Fruit fly (Drosophila melanogaster) whole organism, embryonic: ENCODE data around the gene Elo68alpha.

ENCODE experiments used
- Aef1 ChIP-seq: fragments of 200-800 bp; sonication (Bioruptor generic); IDR thresholded peaks from 3 replicates; pipeline ENCODE4 v1.3.6; 2022; ENCODE audit warnings: missing biosample characterization, missing genetic modification characterization
- Awh ChIP-seq: fragments of 200-800 bp; sonication (Bioruptor generic); IDR thresholded peaks from 2 replicates; pipeline ENCODE4, ENCODE4 v1.3.6; 2022; ENCODE audit warnings: missing biosample characterization, missing genetic modification characterization
- Bgb ChIP-seq: fragments of 200-800 bp; sonication (Bioruptor generic); IDR thresholded peaks from 2 replicates; pipeline ENCODE4 v1.3.6; 2022; ENCODE audit warnings: missing biosample characterization, missing genetic modification characterization; ENCODE audit not compliant: partially characterized antibody
- CG10267 ChIP-seq: fragments of 200-800 bp; sonication (Bioruptor generic); optimal IDR thresholded peaks from 2 replicates; lab custom pipeline; 2018; ENCODE audit warnings: missing biosample characterization, mild to moderate bottlenecking, missing genetic modification characterization, moderate library complexity
- CG11695 ChIP-seq: fragments of 200-800 bp; sonication (Bioruptor generic); IDR thresholded peaks from 3 replicates; pipeline ENCODE4 v1.3.6; 2022; ENCODE audit warnings: missing biosample characterization, missing genetic modification characterization
- CG12219 ChIP-seq: fragments of 200-800 bp; sonication (Bioruptor generic); optimal IDR thresholded peaks from 3 replicates; lab custom pipeline; 2018; ENCODE audit warnings: missing biosample characterization, mild to moderate bottlenecking, missing genetic modification characterization
- CG1233 ChIP-seq: fragments of 200-800 bp; sonication (Bioruptor generic); optimal IDR thresholded peaks from 4 replicates; lab custom pipeline; 2018; ENCODE audit warnings: missing biosample characterization, mild to moderate bottlenecking, missing genetic modification characterization
- CG13287 ChIP-seq: fragments of 200-800 bp; sonication (Bioruptor generic); IDR thresholded peaks from 2 replicates; pipeline ENCODE4 v1.3.6; 2022; ENCODE audit warnings: missing biosample characterization, missing genetic modification characterization; ENCODE audit not compliant: partially characterized antibody
- CG13424 ChIP-seq: fragments of 200-800 bp; sonication (Bioruptor generic); optimal IDR thresholded peaks from 2 replicates; lab custom pipeline; 2019; ENCODE audit warnings: missing biosample characterization, mild to moderate bottlenecking, missing genetic modification characterization, moderate library complexity
- CG14965 ChIP-seq: fragments of 200-800 bp; sonication (Bioruptor generic); optimal IDR thresholded peaks from 2 replicates; lab custom pipeline; 2016; ENCODE audit warnings: missing biosample characterization, missing genetic modification characterization, borderline replicate concordance
- CG15269 ChIP-seq: fragments of 200-800 bp; sonication (Bioruptor generic); optimal IDR thresholded peaks from 2 replicates; lab custom pipeline; 2018; ENCODE audit warnings: missing biosample characterization, mild to moderate bottlenecking, missing genetic modification characterization, moderate library complexity
- CG1529 ChIP-seq: fragments of 200-800 bp; sonication (Bioruptor generic); optimal IDR thresholded peaks from 3 replicates; lab custom pipeline; 2018; ENCODE audit warnings: missing biosample characterization, missing genetic modification characterization
- CG17186 ChIP-seq: fragments of 200-800 bp; sonication (Bioruptor generic); optimal IDR thresholded peaks from 3 replicates; lab custom pipeline; 2017; ENCODE audit warnings: missing biosample characterization, missing genetic modification reagents, missing genetic modification characterization
- CG17328 ChIP-seq: fragments of 200-800 bp; sonication (Bioruptor generic); IDR thresholded peaks from 2 replicates; pipeline ENCODE4 v1.3.6; 2022; ENCODE audit warnings: missing biosample characterization, missing genetic modification characterization
- CG17359 ChIP-seq: fragments of 200-800 bp; sonication (Bioruptor generic); optimal IDR thresholded peaks from 3 replicates; lab custom pipeline; 2018; ENCODE audit warnings: missing biosample characterization, mild to moderate bottlenecking, missing genetic modification characterization, moderate library complexity
- CG18764 ChIP-seq: fragments of 200-800 bp; sonication (Bioruptor generic); optimal IDR thresholded peaks from 3 replicates; lab custom pipeline; 2016; ENCODE audit warnings: missing biosample characterization, missing genetic modification characterization
- CG2120 ChIP-seq: fragments of 200-800 bp; sonication (Bioruptor generic); optimal IDR thresholded peaks from 3 replicates; lab custom pipeline; 2016; ENCODE audit warnings: missing biosample characterization, missing genetic modification characterization
- CG2202 ChIP-seq: fragments of 200-800 bp; sonication (Bioruptor generic); optimal IDR thresholded peaks from 2 replicates; lab custom pipeline; 2018; ENCODE audit warnings: missing biosample characterization, mild to moderate bottlenecking, missing genetic modification characterization
- CG2678 ChIP-seq: fragments of 200-800 bp; sonication (Bioruptor generic); optimal IDR thresholded peaks from 3 replicates; lab custom pipeline; 2019; ENCODE audit warnings: missing biosample characterization, mild to moderate bottlenecking, missing genetic modification characterization, moderate library complexity
- CG2875 ChIP-seq: fragments of 200-800 bp; sonication (Bioruptor generic); optimal IDR thresholded peaks from 2 replicates; lab custom pipeline; 2017; ENCODE audit warnings: missing biosample characterization, mild to moderate bottlenecking, missing genetic modification characterization, missing genetic modification reagents
- CG31224 ChIP-seq: fragments of 200-800 bp; sonication (Bioruptor generic); IDR thresholded peaks from 2 replicates; pipeline ENCODE4 v1.3.6; 2022; ENCODE audit warnings: missing biosample characterization, missing genetic modification characterization
- CG42726 ChIP-seq: fragments of 200-800 bp; sonication (Bioruptor generic); IDR thresholded peaks from 2 replicates; pipeline ENCODE4 v1.3.6; 2022; ENCODE audit warnings: missing biosample characterization, missing genetic modification characterization; ENCODE audit not compliant: partially characterized antibody
- CG6254 ChIP-seq: fragments of 200-800 bp; sonication (Bioruptor generic); optimal IDR thresholded peaks from 3 replicates; lab custom pipeline; 2017; ENCODE audit warnings: mild to moderate bottlenecking, missing biosample characterization, missing genetic modification reagents, missing genetic modification characterization
- CG6854 ChIP-seq: fragments of 200-800 bp; sonication (Bioruptor generic); optimal IDR thresholded peaks from 3 replicates; lab custom pipeline; 2017; ENCODE audit warnings: missing biosample characterization, mild to moderate bottlenecking, missing genetic modification characterization
- CG7839 ChIP-seq: fragments of 200-800 bp; sonication (Bioruptor generic); optimal IDR thresholded peaks from 3 replicates; lab custom pipeline; 2018; ENCODE audit warnings: missing biosample characterization, mild to moderate bottlenecking, missing genetic modification characterization, moderate library complexity
- CG7928 ChIP-seq: fragments of 200-800 bp; sonication (Bioruptor generic); optimal IDR thresholded peaks from 2 replicates; lab custom pipeline; 2017; ENCODE audit warnings: missing biosample characterization, mild to moderate bottlenecking, missing genetic modification characterization
- CG7963 ChIP-seq: fragments of 200-800 bp; sonication (Bioruptor generic); IDR thresholded peaks from 3 replicates; pipeline ENCODE4 v1.3.6; 2022; ENCODE audit warnings: missing biosample characterization, missing genetic modification characterization; ENCODE audit not compliant: partially characterized antibody
- CG8281 ChIP-seq: fragments of 200-800 bp; sonication (Bioruptor generic); optimal IDR thresholded peaks from 2 replicates; lab custom pipeline; 2018; ENCODE audit warnings: missing biosample characterization, mild to moderate bottlenecking, missing genetic modification characterization, moderate library complexity
- CG8290 ChIP-seq, 3 experiments: fragments of 200-800 bp; sonication (Bioruptor generic); optimal IDR thresholded peaks; 2 replicates each; lab custom pipeline; 2016 to 2019; ENCODE audit warnings: missing biosample characterization in 3 of 3, missing genetic modification characterization in 3 of 3, mild to moderate bottlenecking in 2 of 3, moderate library complexity in 1 of 3
- CG9437 ChIP-seq: fragments of 200-800 bp; sonication (Bioruptor generic); optimal IDR thresholded peaks from 2 replicates; lab custom pipeline; 2018; ENCODE audit warnings: missing biosample characterization, mild to moderate bottlenecking, missing genetic modification characterization
- Dbx ChIP-seq: fragments of 200-800 bp; sonication (Bioruptor generic); IDR thresholded peaks from 3 replicates; pipeline ENCODE4 v1.3.6; 2022; ENCODE audit warnings: missing biosample characterization, missing genetic modification characterization
- Deaf1 ChIP-seq: fragments of 200-800 bp; optimal IDR thresholded peaks from 3 replicates; lab custom pipeline; 2019; ENCODE audit warnings: missing biosample characterization, mild to moderate bottlenecking, missing genetic modification characterization, moderate library complexity
- Hr3 ChIP-seq: fragments of 200-800 bp; sonication (Bioruptor generic); optimal IDR thresholded peaks from 3 replicates; lab custom pipeline; 2016; ENCODE audit warnings: missing biosample characterization, missing genetic modification characterization
- MBD-R2 ChIP-seq: fragments of 200-800 bp; sonication (Bioruptor generic); IDR thresholded peaks from 2 replicates; pipeline ENCODE4 v1.3.6; 2022; ENCODE audit warnings: missing biosample characterization, missing genetic modification characterization
- Trl ChIP-seq, 3 experiments: fragments of >200 bp in 2 of 3; fragments of 200-800 bp in 1 of 3; sonication (Bioruptor generic) in 1 of 3; optimal IDR thresholded peaks; 2 replicates in 1 of 3; 3 replicates in 2 of 3; lab custom pipeline; 2016 to 2017; ENCODE audit warnings: missing biosample characterization in 1 of 3, missing genetic modification characterization in 1 of 3
- amos ChIP-seq: fragments of 200-800 bp; sonication (Bioruptor generic); IDR thresholded peaks from 2 replicates; pipeline ENCODE4 v1.3.6; 2022; ENCODE audit warnings: missing biosample characterization, missing genetic modification characterization; ENCODE audit not compliant: partially characterized antibody
- ase ChIP-seq: fragments of 200-800 bp; sonication (Bioruptor generic); IDR thresholded peaks from 3 replicates; pipeline ENCODE4 v1.3.6; 2022; ENCODE audit warnings: missing biosample characterization, missing genetic modification characterization
- br ChIP-seq: fragments of >200 bp; optimal IDR thresholded peaks from 2 replicates; lab custom pipeline; 2017
- ci ChIP-seq: fragments of 200-800 bp; sonication (Bioruptor generic); IDR thresholded peaks from 3 replicates; pipeline ENCODE4 v1.3.6; 2022; ENCODE audit warnings: missing biosample characterization, missing genetic modification characterization
- exex ChIP-seq: fragments of 200-800 bp; sonication (Bioruptor generic); optimal IDR thresholded peaks from 4 replicates; lab custom pipeline; 2018; ENCODE audit warnings: missing biosample characterization, mild to moderate bottlenecking, missing genetic modification characterization, moderate library complexity
- inv ChIP-seq: fragments of 200-800 bp; sonication (Bioruptor generic); IDR thresholded peaks from 2 replicates; pipeline ENCODE4 v1.3.6; 2022; ENCODE audit warnings: missing biosample characterization, missing genetic modification characterization; ENCODE audit not compliant: partially characterized antibody
- lilli ChIP-seq: fragments of 200-800 bp; sonication (Bioruptor generic); optimal IDR thresholded peaks from 3 replicates; lab custom pipeline; 2016; ENCODE audit warnings: missing biosample characterization, missing genetic modification characterization
- lov ChIP-seq, 2 experiments: fragments of 200-800 bp in 1 of 2; fragments of >200 bp in 1 of 2; sonication (Bioruptor generic) in 1 of 2; IDR thresholded peaks in 1 of 2; optimal IDR thresholded peaks in 1 of 2; 2 replicates in 1 of 2; 3 replicates in 1 of 2; pipeline versions ENCODE4 v1.3.6 to Lab custom; 2017 to 2022; ENCODE audit warnings: missing biosample characterization in 1 of 2, missing genetic modification characterization in 1 of 2
- nerfin-1 ChIP-seq: fragments of 200-800 bp; sonication (Bioruptor generic); optimal IDR thresholded peaks from 3 replicates; lab custom pipeline; 2019; ENCODE audit warnings: missing biosample characterization, mild to moderate bottlenecking, missing genetic modification characterization, moderate library complexity
- p53 ChIP-seq: fragments of 200-800 bp; sonication (Bioruptor generic); optimal IDR thresholded peaks from 2 replicates; lab custom pipeline; 2016; ENCODE audit warnings: missing biosample characterization, missing genetic modification characterization
- tap ChIP-seq: fragments of 200-800 bp; optimal IDR thresholded peaks from 3 replicates; lab custom pipeline; 2019; ENCODE audit warnings: missing biosample characterization, mild to moderate bottlenecking, missing genetic modification characterization, moderate library complexity
- tna ChIP-seq: fragments of 200-800 bp; sonication (Bioruptor generic); IDR thresholded peaks from 2 replicates; pipeline ENCODE4 v1.3.6; 2022; ENCODE audit warnings: missing biosample characterization, missing genetic modification characterization; ENCODE audit not compliant: partially characterized antibody
- vvl ChIP-seq: fragments of 200-800 bp; sonication (Bioruptor generic); IDR thresholded peaks from 2 replicates; pipeline ENCODE4 v1.3.6; 2022; ENCODE audit warnings: missing biosample characterization, missing genetic modification characterization

Gene Elo68alpha

dm6 chr3L:11070372-11070854 lies 32.4 kb downstream of the Elo68alpha start, which contains the start of gene Mocs1 (continued):
- TF ChIP-seq CG2875 (GFP tag; lab: Kevin White, UChicago) (no peak), CG2120 (no peak), CG17359 (tag; lab: Kevin White, UChicago) (peak; percentile 2), CG1529 (GFP tag; lab: Kevin White, UChicago) (no peak), br (lab: Kevin White, UChicago) (no peak), CG10267 (tag; lab: Kevin White, UChicago) (peak; percentile 24), CG13424 (tag; lab: Kevin White, UChicago) (no peak), nerfin-1 (tag; lab: Kevin White, UChicago) (no peak), MBD-R2 (GFP tag; lab: Robert Waterston, UW) (peak; percentile 41; the same call in 1 of the 2 replicates), lov (optimal IDR thresholded peaks at IDR 0.05; lab: Kevin White, UChicago) (no peak), lov (GFP tag; IDR thresholded peaks at IDR 0.05; lab: Robert Waterston, UW) (no peak), ase (GFP tag; lab: Robert Waterston, UW) (no peak), CG12219 (GFP tag; lab: Kevin White, UChicago) (no peak), Aef1 (GFP tag; lab: Robert Waterston, UW) (no peak), CG18764 (GFP tag; lab: Kevin White, UChicago) (no peak), CG2678 (tag; lab: Kevin White, UChicago) (peak; percentile 7), CG31224 (GFP tag; lab: Robert Waterston, UW) (no peak), inv (GFP tag; lab: Robert Waterston, UW) (no peak), CG7839 (tag; lab: Kevin White, UChicago) (no peak), tna (GFP tag; lab: Robert Waterston, UW) (peak; percentile 11; the same call in 1 of the 2 replicates), CG14965 (GFP tag; lab: Kevin White, UChicago) (no peak), CG17328 (peak; percentile 30; the same call in 1 of the 2 replicates), Trl (optimal IDR thresholded peaks at IDR 0.05; lab: Kevin White, UChicago) (peak in 1 of 2 experiments; percentile 6), Trl (GFP tag; optimal IDR thresholded peaks at IDR 0.05; lab: Kevin White, UChicago) (no peak), lilli (no peak), CG13287 (GFP tag; lab: Robert Waterston, UW) (peak; percentile 49; the same call in 1 of the 2 replicates), ci (GFP tag; lab: Robert Waterston, UW) (0 out of 3 replicates have a peak, but pooled peaks have one; percentile 28), vvl (GFP tag; lab: Robert Waterston, UW) (0 out of 2 replicates have a peak, but pooled peaks have one; percentile 8), p53 (GFP tag; lab: Kevin White, UChicago) (no peak), CG9437 (GFP tag; lab: Kevin White, UChicago) (peak; percentile 1), CG7928 (no peak), CG6854 (GFP tag; lab: Kevin White, UChicago) (no peak), Bgb (no peak), Deaf1 (tag; lab: Kevin White, UChicago) (peak; percentile 8), CG15269 (peak; percentile 6), CG8290 (GFP tag; optimal IDR thresholded peaks at IDR 0.05; lab: Kevin White, UChicago) (no peak), CG8290 (tag; optimal IDR thresholded peaks at IDR 0.05; lab: Kevin White, UChicago) (peak in 1 of 2 experiments; percentile 45), CG42726 (GFP tag; lab: Robert Waterston, UW) (peak; percentile 26; the same call in 1 of the 2 replicates), CG1233 (no peak), CG2202 (tag; lab: Kevin White, UChicago) (no peak), Dbx (GFP tag; lab: Robert Waterston, UW) (peak; percentile 32; the same call in 1 of the 3 replicates), CG6254 (no peak), Awh (GFP tag; lab: Robert Waterston, UW) (no peak), tap (tag; lab: Kevin White, UChicago) (no peak), CG17186 (GFP tag; lab: Kevin White, UChicago) (no peak), exex (tag; lab: Kevin White, UChicago) (no peak), CG8281 (tag; lab: Kevin White, UChicago) (no peak), amos (GFP tag; lab: Robert Waterston, UW) (peak; percentile 37; the same call in 1 of the 2 replicates), Hr3 (GFP tag; lab: Kevin White, UChicago) (no peak), CG11695 (GFP tag; lab: Robert Waterston, UW) (no peak), CG7963 (no peak)
